Worm (Caenorhabditis elegans) whole organism, L1 larva: Measurements from ENCODE around the gene gon-14.

Experiments
- ceh-82 ChIP-seq, 3 experiments: fragments of 150-350 bp in 1 of 3; sonication (generic microtip) in 2 of 3; optimal IDR thresholded peaks; 2 replicates each; lab custom pipeline; 2014 to 2017; ENCODE audit warnings: missing biosample characterization in 3 of 3, missing genetic modification characterization in 3 of 3
- egl-27 ChIP-seq, 2 experiments: fragments of 150-350 bp in 1 of 2; sonication (generic microtip); optimal IDR thresholded peaks; 3 replicates each; lab custom pipeline; 2017 to 2018; ENCODE audit warnings: missing biosample characterization in 2 of 2, missing genetic modification characterization in 2 of 2, missing genetic modification reagents in 2 of 2
- lir-3 ChIP-seq: sonication (generic microtip); optimal IDR thresholded peaks from 2 replicates; lab custom pipeline; 2016; ENCODE audit warnings: mild to moderate bottlenecking, missing genetic modification characterization, moderate library complexity, missing compliant biosample characterization; ENCODE audit not compliant: poor library complexity
- nhr-77 ChIP-seq: fragments of 150-350 bp; optimal IDR thresholded peaks from 2 replicates; lab custom pipeline; 2014; ENCODE audit warnings: missing biosample characterization, missing genetic modification characterization
- rnt-1 ChIP-seq: sonication (generic microtip); optimal IDR thresholded peaks from 2 replicates; lab custom pipeline; 2016; ENCODE audit warnings: mild to moderate bottlenecking, missing genetic modification characterization, moderate library complexity, missing compliant biosample characterization
- swsn-7 ChIP-seq: sonication (generic microtip); optimal IDR thresholded peaks from 2 replicates; lab custom pipeline; 2016; ENCODE audit warnings: missing genetic modification characterization, missing compliant biosample characterization
- unc-30 ChIP-seq: sonication (generic microtip); optimal IDR thresholded peaks from 2 replicates; lab custom pipeline; 2017; ENCODE audit warnings: missing biosample characterization, missing genetic modification characterization
- xbp-1 ChIP-seq: sonication (generic microtip); optimal IDR thresholded peaks from 2 replicates; lab custom pipeline; 2016; ENCODE audit warnings: missing genetic modification characterization, missing compliant biosample characterization
- ztf-11 ChIP-seq, 2 experiments: sonication (generic microtip); optimal IDR thresholded peaks; 2 replicates each; lab custom pipeline; 2016 to 2017; ENCODE audit warnings: missing genetic modification characterization in 2 of 2, missing biosample characterization in 1 of 2, missing compliant biosample characterization in 1 of 2
- ztf-4 ChIP-seq: fragments of 150-350 bp; optimal IDR thresholded peaks from 2 replicates; lab custom pipeline; 2014; ENCODE audit warnings: missing biosample characterization, missing genetic modification characterization

ce11 chrV:6631866-6632265 is 20.9 kb upstream of the gon-14 start:
- TF ChIP-seq unc-30 (tag; lab: Kevin White, UChicago): no peak
- no peak for TF ChIP-seq ztf-11 (tag; optimal IDR thresholded peaks at IDR 0.05; lab: Kevin White, UChicago)
- TF ChIP-seq xbp-1: no peak
- TF ChIP-seq ztf-4 (tag; lab: Kevin White, UChicago): no peak
- TF ChIP-seq lir-3 (tag; lab: Kevin White, UChicago): no peak
- TF ChIP-seq swsn-7 (tag; lab: Kevin White, UChicago): no peak
- TF ChIP-seq rnt-1 (tag; lab: Kevin White, UChicago): no peak
- no peak for TF ChIP-seq egl-27 (tag; optimal IDR thresholded peaks at IDR 0.05; lab: Kevin White, UChicago)
- peak in 1 of 3 experiments; percentile 24 for TF ChIP-seq ceh-82 (tag; optimal IDR thresholded peaks at IDR 0.05; lab: Kevin White, UChicago)
- no peak for TF ChIP-seq nhr-77
